Worm (Caenorhabditis elegans): ENCODE measurements around the gene Y37H2A.1.

The Y37H2A.1 gene

DNA sequence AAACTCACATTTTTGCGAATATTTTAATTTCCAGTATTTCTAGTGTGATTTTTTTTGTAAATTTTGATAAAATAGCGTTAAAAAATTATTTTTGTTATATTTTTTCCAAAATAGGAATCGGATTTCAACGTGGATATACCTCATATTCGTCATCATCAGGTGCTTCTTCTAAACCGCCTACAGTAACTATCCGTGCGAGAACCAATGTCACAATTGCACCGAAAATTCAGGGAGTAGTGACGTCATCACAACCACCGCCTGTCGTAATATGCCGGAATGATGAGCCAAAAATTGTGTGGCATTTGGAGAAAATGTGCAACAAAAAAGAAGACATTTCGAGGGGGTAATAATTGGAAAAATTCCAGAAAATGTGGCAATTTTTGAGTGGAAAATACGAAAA lies 16.9 kb upstream of the Y37H2A.1 start:
- TF ChIP-seq lin-1 (GFP tag; IDR thresholded peaks at IDR 0.05) (no peak), nhr-237 (tag; optimal IDR thresholded peaks at IDR 0.05) (no peak), Y48G9A.11 (GFP tag; IDR thresholded peaks at IDR 0.05) (no peak), aha-1 (tag) (peak; percentile 20), madf-5 (GFP tag; IDR thresholded peaks at IDR 0.05) (no peak)

DNA sequence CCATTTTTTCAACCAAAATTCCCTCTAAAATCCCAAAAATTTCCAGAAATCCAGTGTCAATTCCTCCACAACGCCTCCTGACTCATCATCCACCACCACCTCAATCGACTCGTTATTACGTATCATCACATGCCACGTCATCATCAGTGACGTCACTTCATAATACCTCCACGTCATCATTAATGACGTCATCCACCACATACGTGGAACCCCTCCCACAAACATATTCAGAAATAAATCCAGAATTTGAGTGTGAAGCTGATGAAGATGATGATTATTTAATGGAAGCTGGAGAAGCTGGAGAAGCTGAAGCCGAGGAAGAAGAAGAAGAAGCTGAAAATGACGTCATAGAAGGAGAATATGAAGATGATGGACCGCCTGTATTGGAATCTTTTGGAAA lies 14.1 kb upstream of the Y37H2A.1 start:
- TF ChIP-seq T26A8.4 (GFP tag; IDR thresholded peaks at IDR 0.05) = no peak
- TF ChIP-seq unc-39 (tag; optimal IDR thresholded peaks at IDR 0.05) = no peak
- TF ChIP-seq hif-1 (tag; optimal IDR thresholded peaks at IDR 0.05) = no peak
- TF ChIP-seq ceh-28 (tag; optimal IDR thresholded peaks at IDR 0.05) = no peak

DNA sequence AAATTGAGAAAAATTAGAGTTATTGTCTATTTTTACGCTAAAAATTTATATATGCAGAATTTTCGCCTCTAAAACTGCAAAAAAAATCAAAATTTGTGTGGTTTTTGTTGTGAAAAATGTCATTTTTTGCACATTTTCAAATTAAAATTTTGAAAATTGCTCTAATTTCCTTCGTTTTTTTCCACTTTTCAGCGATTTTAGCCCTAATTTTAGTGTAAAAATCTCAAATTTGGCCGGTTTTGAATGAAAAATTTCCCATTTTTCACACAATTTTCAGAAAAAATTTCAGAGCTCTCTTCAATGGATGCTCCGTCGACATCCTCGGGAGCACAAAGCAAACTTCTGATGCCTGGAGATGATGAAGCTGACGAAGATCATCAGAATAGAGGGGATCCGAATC lies 9.7 kb upstream of the Y37H2A.1 start, which contains the start of gene par-4:
Gene par-4 (plus strand): TSS at position 301 of the 400 bp plus-strand sequence.
- TF ChIP-seq lin-39 (tag; optimal IDR thresholded peaks at IDR 0.05) (no peak), zag-1 (tag; optimal IDR thresholded peaks at IDR 0.05) (no peak), madf-9 (GFP tag; conservative IDR thresholded peaks at IDR 0.05) (no peak), dmd-6 (GFP tag; IDR thresholded peaks at IDR 0.05) (no peak), vab-7 (GFP tag; IDR thresholded peaks at IDR 0.05) (no peak), cey-2 (tag; optimal IDR thresholded peaks at IDR 0.05; ENCODE audit: borderline replicate concordance, insufficient read depth) (no peak), ceh-32 (tag; optimal IDR thresholded peaks at IDR 0.05; ENCODE audit: poor library complexity) (no peak), ctbp-1 (GFP tag; IDR thresholded peaks at IDR 0.05) (no peak), snpc-1.2 (GFP tag; IDR thresholded peaks at IDR 0.05) (no peak), jun-1 (tag; optimal IDR thresholded peaks at IDR 0.05) (no peak), zip-11 (GFP tag; IDR thresholded peaks at IDR 0.05) (no peak), mxl-3 (GFP tag; optimal IDR thresholded peaks at IDR 0.05) (no peak), mdl-1 (tag; optimal IDR thresholded peaks at IDR 0.05) (no peak), pqm-1 (tag; optimal IDR thresholded peaks at IDR 0.05) (no peak), egl-27 (tag; optimal IDR thresholded peaks at IDR 0.05) (no peak), nhr-111 (GFP tag; optimal IDR thresholded peaks at IDR 0.05) (no peak), ztf-11 (tag; optimal IDR thresholded peaks at IDR 0.05) (no peak), ces-1 (GFP tag; optimal IDR thresholded peaks at IDR 0.05) (no peak), ceh-28 (tag; optimal IDR thresholded peaks at IDR 0.05) (no peak)

DNA sequence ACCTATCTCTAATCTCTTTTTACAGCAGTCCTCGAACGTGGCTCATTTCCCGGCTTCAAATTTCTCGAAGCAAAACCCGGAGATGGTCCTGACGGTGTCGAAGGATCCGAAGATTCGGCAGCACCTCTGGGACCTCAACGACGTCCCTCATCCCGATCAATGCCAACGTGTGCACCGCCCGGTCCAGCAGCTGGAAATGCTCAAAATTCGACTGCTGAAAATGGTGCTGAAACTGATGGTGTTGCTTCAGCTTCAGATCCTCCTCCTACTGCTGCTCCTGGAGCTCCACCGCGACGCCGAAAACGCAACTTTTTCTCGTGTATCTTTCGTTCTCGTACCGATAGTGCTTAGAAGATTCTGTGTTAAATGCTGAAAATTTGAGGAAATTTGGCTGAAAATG lies 2.0 kb upstream of the Y37H2A.1 start:
- TF ChIP-seq nhr-48 (tag; optimal IDR thresholded peaks at IDR 0.05) = no peak
- no peak for TF ChIP-seq snpc-4 (tag; optimal IDR thresholded peaks at IDR 0.05)
- peak; percentile 72 for TF ChIP-seq aha-1 (tag)
- TF ChIP-seq dmd-8 (GFP tag; IDR thresholded peaks at IDR 0.05) = no peak
- TF ChIP-seq egl-43 (GFP tag; IDR thresholded peaks at IDR 0.05) = 0 out of 2 replicates have a peak, but pooled peaks have one; percentile 22
- TF ChIP-seq snpc-1.2 (GFP tag; IDR thresholded peaks at IDR 0.05) = no peak
- no peak for TF ChIP-seq fos-1 (tag; optimal IDR thresholded peaks at IDR 0.05)
- peak; percentile 72 for TF ChIP-seq set-16 (GFP tag; IDR thresholded peaks at IDR 0.05)

DNA sequence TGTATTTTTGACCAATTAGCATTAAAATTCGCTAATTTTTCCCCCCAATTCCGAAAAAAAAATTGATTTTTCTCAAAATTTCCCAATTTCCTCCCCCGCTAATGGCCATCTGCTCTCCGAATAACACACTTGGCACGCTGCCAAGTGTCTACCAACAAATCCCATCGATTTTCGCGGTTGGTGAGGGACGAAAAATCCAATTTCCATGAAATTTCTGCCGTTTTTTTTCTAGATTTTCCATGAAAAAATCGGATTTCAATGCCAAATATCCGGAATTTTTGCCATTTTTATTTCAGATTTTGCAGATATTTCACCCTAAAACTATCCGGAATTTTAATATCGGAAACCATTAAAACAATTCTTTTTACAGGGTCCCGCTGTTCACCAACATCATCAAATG lies 1.4 kb downstream of the Y37H2A.1 start:
- TF ChIP-seq daf-8 (GFP tag; IDR thresholded peaks at IDR 0.05) = no peak
- peak in 1 of 2 experiments; percentile 97 for TF ChIP-seq unc-62 (GFP tag; optimal IDR thresholded peaks at IDR 0.05 in 1 of 2)
- no peak for TF ChIP-seq unc-62 (tag; optimal IDR thresholded peaks at IDR 0.05)
